Fruit fly (Drosophila melanogaster): Measurements from ENCODE around the gene CG6974.

CG6974 gene

dm6 chr3R:15089250-15089921, 10.3 kb upstream of the CG6974 start (continued):
- TF ChIP-seq psq (GFP tag; optimal IDR thresholded peaks at IDR 0.05) (no peak), zfh1 (GFP tag; IDR thresholded peaks at IDR 0.05) (no peak), CG12942 (GFP tag; optimal IDR thresholded peaks at IDR 0.05) (no peak), yki (optimal IDR thresholded peaks at IDR 0.05) (no peak), BEAF-32 (GFP tag; optimal IDR thresholded peaks at IDR 0.05) (no peak), CG14441 (GFP tag; IDR thresholded peaks at IDR 0.05) (no peak; the same call in 1 of the 2 replicates), CG17612 (GFP tag; IDR thresholded peaks at IDR 0.05) (no peak), eve (GFP tag; optimal IDR thresholded peaks at IDR 0.05) (peak in 1 of 2 experiments; percentile 40), CG4854 (GFP tag; optimal IDR thresholded peaks at IDR 0.05) (peak; percentile 10), CG8290 (GFP tag; optimal IDR thresholded peaks at IDR 0.05) (no peak), CG8290 (tag; optimal IDR thresholded peaks at IDR 0.05) (peak in 1 of 2 experiments; percentile 67), Max (GFP tag; optimal IDR thresholded peaks at IDR 0.05) (peak; percentile 40), Dip3 (GFP tag; optimal IDR thresholded peaks at IDR 0.05) (no peak), CG18764 (GFP tag; optimal IDR thresholded peaks at IDR 0.05) (peak; percentile 17), Spps (tag; optimal IDR thresholded peaks at IDR 0.05) (peak; percentile 8), CG1792 (GFP tag; optimal IDR thresholded peaks at IDR 0.05) (no peak), pb (GFP tag; optimal IDR thresholded peaks at IDR 0.05) (no peak), hbn (GFP tag; IDR thresholded peaks at IDR 0.05; ENCODE audit: partially characterized antibody) (no peak), CrebB (tag; optimal IDR thresholded peaks at IDR 0.05) (peak; percentile 66), exex (tag; optimal IDR thresholded peaks at IDR 0.05) (peak; percentile 69), CG2712 (tag; optimal IDR thresholded peaks at IDR 0.05) (no peak), Ssrp (tag; optimal IDR thresholded peaks at IDR 0.05) (peak; percentile 6), her (GFP tag; optimal IDR thresholded peaks at IDR 0.05) (no peak), rib (GFP tag; IDR thresholded peaks at IDR 0.05) (no peak), Myb (GFP tag; optimal IDR thresholded peaks at IDR 0.05) (no peak), cas (GFP tag; IDR thresholded peaks at IDR 0.05) (no peak), btn (GFP tag; optimal IDR thresholded peaks at IDR 0.05) (no peak), sob (GFP tag; IDR thresholded peaks at IDR 0.05) (no peak), CG34224 (GFP tag; IDR thresholded peaks at IDR 0.05; ENCODE audit: partially characterized antibody) (no peak), lola (GFP tag; optimal IDR thresholded peaks at IDR 0.05) (peak in 1 of 3 experiments; percentile 4), HLH4C (GFP tag; IDR thresholded peaks at IDR 0.05; ENCODE audit: partially characterized antibody) (no peak), CG12071 (GFP tag; optimal IDR thresholded peaks at IDR 0.05) (peak; percentile 65), disco-r (GFP tag; optimal IDR thresholded peaks at IDR 0.05) (no peak), pho (GFP tag; optimal IDR thresholded peaks at IDR 0.05) (no peak), CG30020 (tag; optimal IDR thresholded peaks at IDR 0.05) (no peak), Fer3 (tag; optimal IDR thresholded peaks at IDR 0.05) (peak; percentile 34), BtbVII (GFP tag; optimal IDR thresholded peaks at IDR 0.05) (peak; percentile 37), CG13894 (tag; optimal IDR thresholded peaks at IDR 0.05) (peak; percentile 29), Side (GFP tag; optimal IDR thresholded peaks at IDR 0.05) (no peak), HmgZ (tag; optimal IDR thresholded peaks at IDR 0.05) (peak; percentile 61), unc-4 (GFP tag; IDR thresholded peaks at IDR 0.05; ENCODE audit: partially characterized antibody) (no peak), sc (optimal IDR thresholded peaks at IDR 0.05) (no peak), sc (GFP tag; optimal IDR thresholded peaks at IDR 0.05) (no peak), CG3163 (GFP tag; optimal IDR thresholded peaks at IDR 0.05) (peak; percentile 33), PHDP (tag; optimal IDR thresholded peaks at IDR 0.05) (peak; percentile 65), Hr78 (GFP tag; optimal IDR thresholded peaks at IDR 0.05) (peak in 1 of 2 experiments; percentile 38), Nf-YC (tag; optimal IDR thresholded peaks at IDR 0.05) (no peak), pan (optimal IDR thresholded peaks at IDR 0.05) (no peak), pan (GFP tag; optimal IDR thresholded peaks at IDR 0.05 in 1 of 2, IDR thresholded peaks at IDR 0.05 in 1 of 2) (peak in 1 of 2 experiments; percentile 52), croc (GFP tag; conservative IDR thresholded peaks at IDR 0.05) (no peak), CG4360 (GFP tag; IDR thresholded peaks at IDR 0.05) (0 out of 2 replicates have a peak, but pooled peaks have one; percentile 8)

Data from whole organism, embryonic.